Worm (Caenorhabditis elegans) whole organism, young adult: ENCODE data around the gene C25E10.17.

Source experiments
- B0261.1 ChIP-seq: sonication (generic microtip); optimal IDR thresholded peaks from 2 replicates; lab custom pipeline; 2016; ENCODE audit warnings: mild to moderate bottlenecking, missing genetic modification characterization, moderate library complexity, missing compliant biosample characterization
- F57C9.4 ChIP-seq: sonication (generic microtip); optimal IDR thresholded peaks from 2 replicates; lab custom pipeline; 2017; ENCODE audit warnings: mild to moderate bottlenecking, missing genetic modification characterization, missing compliant biosample characterization
- K12H6.12 ChIP-seq: fragments of 200-800 bp; sonication (Bioruptor generic); optimal IDR thresholded peaks from 2 replicates; lab custom pipeline; 2018; ENCODE audit warnings: mild to moderate bottlenecking, missing genetic modification characterization, missing compliant biosample characterization
- akir-1 ChIP-seq: fragments of 200-800 bp; sonication (Bioruptor generic); optimal IDR thresholded peaks from 2 replicates; lab custom pipeline; 2018; ENCODE audit warnings: mild to moderate bottlenecking, missing genetic modification characterization, moderate library complexity, missing compliant biosample characterization
- ama-1 ChIP-seq, 3 experiments: fragments of 150-350 bp in 1 of 3; sonication (generic microtip) in 2 of 3; optimal IDR thresholded peaks; 2 replicates each; lab custom pipeline; 2014 to 2018; ENCODE audit warnings: missing biosample characterization in 2 of 3, missing genetic modification characterization in 2 of 3, missing genetic modification reagents in 2 of 3
- bed-2 ChIP-seq: fragments of 200-800 bp; sonication (Bioruptor generic); IDR thresholded peaks from 2 replicates; pipeline ENCODE4 v1.3.6; 2022; ENCODE audit warnings: missing genetic modification reagents, missing genetic modification characterization, missing compliant biosample characterization
- dpff-1 ChIP-seq: sonication (generic microtip); optimal IDR thresholded peaks from 2 replicates; lab custom pipeline; 2017; ENCODE audit warnings: mild to moderate bottlenecking, missing genetic modification characterization, missing compliant biosample characterization
- him-1 ChIP-seq: sonication (generic microtip); optimal IDR thresholded peaks from 2 replicates; lab custom pipeline; 2016; ENCODE audit warnings: missing genotype, missing genetic modification reagents, missing genetic modification characterization, missing compliant biosample characterization
- lag-1 ChIP-seq: fragments of 200-800 bp; sonication (Bioruptor generic); IDR thresholded peaks from 2 replicates; pipeline ENCODE4 v1.3.6; 2022; ENCODE audit warnings: missing genetic modification reagents, missing genetic modification characterization, missing compliant biosample characterization
- lsy-27 ChIP-seq: sonication (generic microtip); optimal IDR thresholded peaks from 2 replicates; lab custom pipeline; 2017; ENCODE audit warnings: missing genetic modification characterization, mild to moderate bottlenecking, missing compliant biosample characterization, antibody characterized with exemption, missing genotype, borderline replicate concordance; ENCODE audit not compliant: insufficient read depth
- nhr-80 ChIP-seq: sonication (generic microtip); optimal IDR thresholded peaks from 2 replicates; lab custom pipeline; 2016; ENCODE audit warnings: missing genetic modification characterization, missing compliant biosample characterization
- unc-130 ChIP-seq: sonication (generic microtip); optimal IDR thresholded peaks from 2 replicates; lab custom pipeline; 2016; ENCODE audit warnings: missing genetic modification reagents, missing genetic modification characterization, missing compliant biosample characterization

- no peak for TF ChIP-seq bed-2 (GFP tag; lab: Robert Waterston, UW)
- TF ChIP-seq ama-1 (optimal IDR thresholded peaks at IDR 0.05; lab: Kevin White, UChicago) = no peak
- TF ChIP-seq ama-1 (GFP tag; optimal IDR thresholded peaks at IDR 0.05; lab: Kevin White, UChicago) = no peak
- TF ChIP-seq K12H6.12 (tag; lab: Kevin White, UChicago) = no peak
- no peak for TF ChIP-seq him-1 (tag; lab: Kevin White, UChicago)
- no peak for TF ChIP-seq F57C9.4 (tag; lab: Kevin White, UChicago)
- TF ChIP-seq nhr-80 = no peak
- no peak for TF ChIP-seq akir-1
- TF ChIP-seq lag-1 (GFP tag; lab: Robert Waterston, UW) = no peak
- no peak for TF ChIP-seq unc-130
- TF ChIP-seq dpff-1 = no peak
- TF ChIP-seq B0261.1 (tag; lab: Kevin White, UChicago) = no peak
- TF ChIP-seq lsy-27 (tag; lab: Kevin White, UChicago) = no peak
These were observed 17.2 kb downstream of the C25E10.17 start, which contains the start of gene C25E10.5 for ce11 chrV:9030248-9030647.
